Worm (Caenorhabditis elegans) whole organism, mixed stage, embryonic: ENCODE measurements around the gene F58G1.2.

Source experiments
- elt-3 ChIP-seq: fragments of 150-350 bp; optimal IDR thresholded peaks from 2 replicates; lab custom pipeline; 2014; ENCODE audit warnings: missing biosample characterization, missing genetic modification characterization
- lsy-2 ChIP-seq: fragments of 150-350 bp; optimal IDR thresholded peaks from 2 replicates; lab custom pipeline; 2014; ENCODE audit warnings: missing biosample characterization, missing genetic modification characterization
- mls-2 ChIP-seq: sonication (generic microtip); optimal IDR thresholded peaks from 2 replicates; lab custom pipeline; 2016; ENCODE audit warnings: mild to moderate bottlenecking, missing genetic modification characterization, moderate library complexity, missing compliant biosample characterization
- nhr-12 ChIP-seq: fragments of 150-350 bp; optimal IDR thresholded peaks from 2 replicates; lab custom pipeline; 2014; ENCODE audit warnings: missing biosample characterization, missing genetic modification characterization
- nhr-28 ChIP-seq: fragments of 150-350 bp; optimal IDR thresholded peaks from 2 replicates; lab custom pipeline; 2014; ENCODE audit warnings: missing biosample characterization, missing genetic modification characterization
- pha-4 ChIP-seq: fragments of 150-350 bp; optimal IDR thresholded peaks from 2 replicates; lab custom pipeline; 2018; ENCODE audit warnings: missing biosample characterization, missing genetic modification reagents, missing genetic modification characterization
- unc-39 ChIP-seq: fragments of 150-350 bp; optimal IDR thresholded peaks from 2 replicates; lab custom pipeline; 2014; ENCODE audit warnings: missing biosample characterization, missing genetic modification characterization
- ztf-11 ChIP-seq: fragments of 150-350 bp; optimal IDR thresholded peaks from 2 replicates; lab custom pipeline; 2014; ENCODE audit warnings: missing biosample characterization, missing genetic modification characterization

DNA sequence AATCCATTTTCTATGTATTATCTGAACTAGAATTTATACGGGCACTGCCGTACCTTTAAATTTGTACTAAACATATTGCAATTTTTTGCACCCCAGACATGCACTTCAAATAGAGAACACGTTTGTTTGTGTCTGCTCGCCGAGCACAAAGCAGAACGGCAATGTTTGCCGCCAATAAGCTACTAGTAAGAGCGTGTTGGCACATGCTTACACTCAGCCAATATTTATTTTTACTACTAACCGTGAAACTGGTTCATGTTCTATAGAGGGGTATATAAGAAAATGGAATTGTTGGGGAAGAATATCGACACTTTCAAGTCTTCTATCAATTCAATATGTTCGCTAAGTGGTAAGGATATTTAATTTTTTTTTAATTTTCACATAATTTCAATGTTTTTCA lies 11.7 kb downstream of the F58G1.2 start, which contains the start of gene nspb-11:
- TF ChIP-seq unc-39 (tag; lab: Kevin White, UChicago): no peak
- no peak for TF ChIP-seq pha-4 (tag; lab: Kevin White, UChicago)
- no peak for TF ChIP-seq ztf-11 (tag; lab: Kevin White, UChicago)
- TF ChIP-seq lsy-2 (tag; lab: Kevin White, UChicago): no peak
- TF ChIP-seq nhr-28 (tag; lab: Kevin White, UChicago): no peak
- no peak for TF ChIP-seq elt-3 (tag; lab: Kevin White, UChicago)
- TF ChIP-seq mls-2: no peak
- TF ChIP-seq nhr-12 (tag; lab: Kevin White, UChicago): no peak
